Fruit fly (Drosophila melanogaster): Measurements from ENCODE around the gene CG42680.

Gene CG42680

dm6 chr2L:14612998-14613955 lies 25.2 kb upstream of the CG42680 start (continued):
- TF ChIP-seq slp2 (GFP tag; optimal IDR thresholded peaks at IDR 0.05): no peak
- peak; percentile 44 for TF ChIP-seq CG7786 (GFP tag; optimal IDR thresholded peaks at IDR 0.05)
- peak; percentile 71 for TF ChIP-seq slbo (GFP tag; IDR thresholded peaks at IDR 0.05)
- no peak for TF ChIP-seq wek (GFP tag; optimal IDR thresholded peaks at IDR 0.05)
- 0 out of 3 replicates have a peak, but pooled peaks have one; percentile 63 for TF ChIP-seq CG11093 (GFP tag; IDR thresholded peaks at IDR 0.05)
- peak; percentile 67 for TF ChIP-seq caup (GFP tag; optimal IDR thresholded peaks at IDR 0.05; ENCODE audit: severe bottlenecking)
- peak; percentile 90 for TF ChIP-seq Meics (GFP tag; optimal IDR thresholded peaks at IDR 0.05)
- peak; percentile 57; the same call in 1 of the 3 replicates for TF ChIP-seq ci (GFP tag; IDR thresholded peaks at IDR 0.05)
- peak; percentile 50; the same call in 1 of the 3 replicates for TF ChIP-seq croc (GFP tag; conservative IDR thresholded peaks at IDR 0.05)
- TF ChIP-seq lilli (GFP tag; optimal IDR thresholded peaks at IDR 0.05): peak; percentile 81
- peak; percentile 66 for TF ChIP-seq CG17568 (GFP tag; optimal IDR thresholded peaks at IDR 0.05)
- TF ChIP-seq luna (GFP tag; optimal IDR thresholded peaks at IDR 0.05): no peak
- 0 out of 3 replicates have a peak, but pooled peaks have one; percentile 38 for TF ChIP-seq CG7357 (GFP tag; IDR thresholded peaks at IDR 0.05)
- TF ChIP-seq kay (GFP tag; optimal IDR thresholded peaks at IDR 0.05): peak; percentile 67
- peak; percentile 88 for TF ChIP-seq sens (GFP tag)
- TF ChIP-seq Hr78 (GFP tag; optimal IDR thresholded peaks at IDR 0.05): peak in 1 of 2 experiments; percentile 96
- no peak for TF ChIP-seq CkIIα-i1 (GFP tag; IDR thresholded peaks at IDR 0.05)
- TF ChIP-seq CG12744 (GFP tag; optimal IDR thresholded peaks at IDR 0.05): peak; percentile 46
- peak; percentile 60 for TF ChIP-seq Hmx (GFP tag; optimal IDR thresholded peaks at IDR 0.05)
- TF ChIP-seq nom (GFP tag; optimal IDR thresholded peaks at IDR 0.05): no peak
- peak; percentile 88 for TF ChIP-seq Sox102F (GFP tag; optimal IDR thresholded peaks at IDR 0.05)
- TF ChIP-seq nmo (GFP tag; optimal IDR thresholded peaks at IDR 0.05): peak; percentile 89
- TF ChIP-seq BEAF-32 (GFP tag; optimal IDR thresholded peaks at IDR 0.05): no peak
- peak; percentile 72 for TF ChIP-seq CG5180 (GFP tag; optimal IDR thresholded peaks at IDR 0.05)
- TF ChIP-seq sqz (GFP tag; optimal IDR thresholded peaks at IDR 0.05): peak; percentile 75
- peak; percentile 79 for TF ChIP-seq Fer3 (tag; optimal IDR thresholded peaks at IDR 0.05)
- TF ChIP-seq MBD-R2 (GFP tag; IDR thresholded peaks at IDR 0.05): no peak; the same call in 1 of the 2 replicates
- peak; percentile 25; the same call in 1 of the 3 replicates for TF ChIP-seq ken (GFP tag; IDR thresholded peaks at IDR 0.05)
- peak; percentile 42 for TF ChIP-seq CG13894 (tag; optimal IDR thresholded peaks at IDR 0.05)
- peak in 1 of 2 experiments; percentile 16 for TF ChIP-seq insv (GFP tag; optimal IDR thresholded peaks at IDR 0.05)
- TF ChIP-seq br (optimal IDR thresholded peaks at IDR 0.05): no peak
- peak; percentile 55 for TF ChIP-seq esg (GFP tag; conservative IDR thresholded peaks at IDR 0.05)
- peak; percentile 15 for TF ChIP-seq dm (GFP tag; optimal IDR thresholded peaks at IDR 0.05)
- no peak for TF ChIP-seq bigmax (GFP tag; optimal IDR thresholded peaks at IDR 0.05)
- peak; percentile 95 for TF ChIP-seq CG2678 (tag; optimal IDR thresholded peaks at IDR 0.05)
- no peak for TF ChIP-seq HLHmδ (GFP tag; optimal IDR thresholded peaks at IDR 0.05)
- peak; percentile 4 for TF ChIP-seq Ets97D (GFP tag; optimal IDR thresholded peaks at IDR 0.05)
- TF ChIP-seq bab2 (GFP tag; optimal IDR thresholded peaks at IDR 0.05): peak; percentile 68
- TF ChIP-seq CG3065 (GFP tag; optimal IDR thresholded peaks at IDR 0.05): peak; percentile 44
- peak; percentile 82 for TF ChIP-seq CG1233 (GFP tag; optimal IDR thresholded peaks at IDR 0.05)
- TF ChIP-seq Tbp (GFP tag; optimal IDR thresholded peaks at IDR 0.05): no peak
- TF ChIP-seq CG30431 (GFP tag; optimal IDR thresholded peaks at IDR 0.05): peak; percentile 64
- TF ChIP-seq pan (optimal IDR thresholded peaks at IDR 0.05): no peak
- peak in 1 of 2 experiments; percentile 66 for TF ChIP-seq pan (GFP tag; optimal IDR thresholded peaks at IDR 0.05 in 1 of 2, IDR thresholded peaks at IDR 0.05 in 1 of 2)
- no peak for TF ChIP-seq CG31365 (tag; optimal IDR thresholded peaks at IDR 0.05)
- TF ChIP-seq CG18262 (tag; optimal IDR thresholded peaks at IDR 0.05): peak; percentile 93
- TF ChIP-seq sisA (GFP tag; IDR thresholded peaks at IDR 0.05): peak; percentile 66
- TF ChIP-seq CG10209 (GFP tag; optimal IDR thresholded peaks at IDR 0.05): peak; percentile 84
